Worm (Caenorhabditis elegans) whole organism, late embryonic: ENCODE data around the gene fbxb-111.

Experiments used
- ama-1 ChIP-seq: fragments of 150-350 bp; optimal IDR thresholded peaks from 2 replicates; lab custom pipeline; 2014
- ceh-30 ChIP-seq: fragments of 150-350 bp; optimal IDR thresholded peaks from 2 replicates; lab custom pipeline; 2014; ENCODE audit warnings: missing biosample characterization, missing genetic modification characterization
- ceh-45 ChIP-seq: fragments of 200-800 bp; sonication (Bioruptor generic); IDR thresholded peaks from 2 replicates; pipeline ENCODE4 v1.3.6; 2022; ENCODE audit warnings: missing genetic modification reagents, missing genetic modification characterization, missing compliant biosample characterization
- che-1 ChIP-seq: sonication (generic microtip); optimal IDR thresholded peaks from 2 replicates; lab custom pipeline; 2016; ENCODE audit warnings: mild to moderate bottlenecking, missing genetic modification characterization, missing compliant biosample characterization
- nfya-1 ChIP-seq: sonication (generic microtip); optimal IDR thresholded peaks from 2 replicates; lab custom pipeline; 2017; ENCODE audit warnings: missing genetic modification characterization, mild to moderate bottlenecking, missing compliant biosample characterization, antibody characterized with exemption, moderate library complexity
- nhr-11 ChIP-seq: fragments of 150-350 bp; optimal IDR thresholded peaks from 2 replicates; lab custom pipeline; 2014; ENCODE audit warnings: missing biosample characterization, missing genetic modification characterization
- npax-4 ChIP-seq: sonication (generic microtip); optimal IDR thresholded peaks from 2 replicates; lab custom pipeline; 2016; ENCODE audit warnings: missing genetic modification characterization, missing compliant biosample characterization
- rnt-1 ChIP-seq: sonication (generic microtip); optimal IDR thresholded peaks from 2 replicates; lab custom pipeline; 2016; ENCODE audit warnings: missing genetic modification characterization, missing compliant biosample characterization
- tbx-2 ChIP-seq: sonication (generic microtip); optimal IDR thresholded peaks from 2 replicates; lab custom pipeline; 2016; ENCODE audit warnings: missing genetic modification characterization, missing compliant biosample characterization
- ttx-3 ChIP-seq: sonication (generic microtip); optimal IDR thresholded peaks from 2 replicates; lab custom pipeline; 2016; ENCODE audit warnings: missing genetic modification reagents, missing genetic modification characterization, missing compliant biosample characterization
- zip-5 ChIP-seq: sonication (generic microtip); optimal IDR thresholded peaks from 2 replicates; lab custom pipeline; 2016; ENCODE audit warnings: missing genetic modification characterization, missing compliant biosample characterization
- ztf-16 ChIP-seq: sonication (generic microtip); optimal IDR thresholded peaks from 2 replicates; lab custom pipeline; 2017; ENCODE audit warnings: missing genetic modification characterization, missing compliant biosample characterization

- TF ChIP-seq npax-4 (tag; lab: Kevin White, UChicago) = no peak
- TF ChIP-seq ceh-45 = no peak
- no peak for TF ChIP-seq ttx-3
- no peak for TF ChIP-seq nfya-1 (tag; lab: Kevin White, UChicago)
- TF ChIP-seq zip-5 (tag; lab: Kevin White, UChicago) = no peak
- TF ChIP-seq ceh-30 (tag; lab: Kevin White, UChicago) = no peak
- TF ChIP-seq rnt-1 (tag; lab: Kevin White, UChicago) = no peak
- TF ChIP-seq ztf-16 (tag; lab: Kevin White, UChicago) = no peak
- no peak for TF ChIP-seq tbx-2 (tag; lab: Kevin White, UChicago)
- TF ChIP-seq che-1 (tag; lab: Kevin White, UChicago) = no peak
- no peak for TF ChIP-seq nhr-11 (tag; lab: Kevin White, UChicago)
- no peak for TF ChIP-seq ama-1 (lab: Kevin White, UChicago)
Observed at ce11 chrII:2758476-2758875, 16.3 kb downstream of the fbxb-111 start, which contains the start of gene fbxb-107.
